Worm (Caenorhabditis elegans): ENCODE measurements around the gene myrf-1.

DNA sequence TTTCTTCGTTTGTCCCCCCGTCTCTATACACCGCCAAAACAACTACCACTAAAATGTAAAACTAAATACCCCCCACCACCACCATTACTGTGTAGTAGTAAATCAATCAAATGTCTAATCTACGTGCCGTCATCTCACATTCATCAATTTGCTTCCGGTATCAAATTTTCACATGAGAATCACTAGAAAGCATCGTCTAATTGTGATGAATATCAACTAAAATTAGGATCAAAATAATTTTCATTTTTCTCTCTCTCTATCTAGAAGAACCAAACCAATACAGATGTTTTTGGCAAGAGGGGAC, 44.4 kb upstream of the myrf-1 start:
- TF ChIP-seq ama-1 (optimal IDR thresholded peaks at IDR 0.05): no peak
- TF ChIP-seq hnd-1 (tag; optimal IDR thresholded peaks at IDR 0.05): no peak
- no peak for TF ChIP-seq pes-1 (GFP tag; IDR thresholded peaks at IDR 0.05)
- TF ChIP-seq ets-7 (tag; optimal IDR thresholded peaks at IDR 0.05): no peak
- TF ChIP-seq flt-1 (GFP tag; IDR thresholded peaks at IDR 0.05): no peak
- TF ChIP-seq hmg-4 (GFP tag; optimal IDR thresholded peaks at IDR 0.05): no peak

Measured in whole organism, early embryonic.